Worm (Caenorhabditis elegans): ENCODE data around the gene F58E2.3.

DNA sequence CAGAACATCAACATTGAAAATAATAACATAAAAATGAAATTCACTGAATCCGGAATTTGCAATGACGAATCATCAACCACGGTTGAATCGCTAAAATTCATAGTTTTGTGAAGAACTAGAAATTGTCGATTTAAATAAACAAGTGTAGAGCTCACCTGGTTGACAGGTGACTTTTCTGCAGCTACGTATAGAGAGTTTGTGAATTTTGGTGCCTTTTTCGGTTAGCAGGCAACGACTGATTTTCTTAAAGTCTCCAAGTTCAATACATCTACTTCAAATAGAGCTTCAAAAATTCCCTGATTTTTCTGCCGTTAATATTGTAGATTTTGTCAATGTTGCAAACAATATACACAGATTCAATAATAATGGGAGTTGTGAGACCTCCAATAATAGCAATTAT is 9.9 kb downstream of the F58E2.3 start, which contains the start of gene srz-69:
- no peak for TF ChIP-seq T22C8.4 (GFP tag; IDR thresholded peaks at IDR 0.05)
- no peak for TF ChIP-seq flt-1 (GFP tag; IDR thresholded peaks at IDR 0.05)
- no peak for TF ChIP-seq klf-2 (GFP tag; conservative IDR thresholded peaks at IDR 0.05)
- no peak for TF ChIP-seq ztf-29 (GFP tag; IDR thresholded peaks at IDR 0.05)
- TF ChIP-seq ref-1 (GFP tag; conservative IDR thresholded peaks at IDR 0.05) = no peak
- TF ChIP-seq ztf-23 (GFP tag; IDR thresholded peaks at IDR 0.05) = no peak
